Worm (Caenorhabditis elegans) whole organism, L1 larva: ENCODE measurements around the gene C26D10.3.
"Not testable (repeated sequence)": the region's sequence is repeated elsewhere in the genome, so short reads cannot be mapped to it uniquely, and the experiment has no call there.

ENCODE experiments used
- ama-1 ChIP-seq: fragments of 150-350 bp; optimal IDR thresholded peaks from 2 replicates; lab custom pipeline; 2014
- nhr-84 ChIP-seq: sonication (generic microtip); optimal IDR thresholded peaks from 2 replicates; lab custom pipeline; 2017; ENCODE audit warnings: missing biosample characterization, missing genetic modification characterization
- snpc-4 ChIP-seq: fragments of 150-350 bp; optimal IDR thresholded peaks from 2 replicates; lab custom pipeline; 2014; ENCODE audit warnings: missing biosample characterization, missing genetic modification characterization
- unc-130 ChIP-seq: fragments of 150-350 bp; optimal IDR thresholded peaks from 2 replicates; lab custom pipeline; 2017; ENCODE audit warnings: missing biosample characterization, missing genetic modification characterization, inconsistent platforms
- zag-1 ChIP-seq: fragments of 150-350 bp; optimal IDR thresholded peaks from 2 replicates; lab custom pipeline; 2014; ENCODE audit warnings: missing biosample characterization, missing genetic modification characterization

ce11 chrII:8285837-8286236 is 39.3 kb upstream of the C26D10.3 start:
- peak; percentile 35 for TF ChIP-seq ama-1 (lab: Kevin White, UChicago)
- TF ChIP-seq unc-130; nhr-84 (tag; lab: Kevin White, UChicago); zag-1 (tag; lab: Kevin White, UChicago); snpc-4 (tag; lab: Kevin White, UChicago): not testable (repeated sequence)
